Worm (Caenorhabditis elegans): Measurements from ENCODE around the gene ZC412.3.

ZC412.3 gene

ce11 chrV:14838130-14838529, 33.2 kb downstream of the ZC412.3 start:
- no peak for TF ChIP-seq tra-4 (tag; optimal IDR thresholded peaks at IDR 0.05)
- no peak for TF ChIP-seq F13C5.2 (tag; optimal IDR thresholded peaks at IDR 0.05)
- no peak for TF ChIP-seq sea-1 (GFP tag; conservative IDR thresholded peaks at IDR 0.05)
- no peak for TF ChIP-seq hmbx-1 (tag; optimal IDR thresholded peaks at IDR 0.05)
- no peak for TF ChIP-seq hnd-1 (tag; optimal IDR thresholded peaks at IDR 0.05)
- TF ChIP-seq ceh-13 (GFP tag; optimal IDR thresholded peaks at IDR 0.05), result no peak
- no peak for TF ChIP-seq flt-1 (GFP tag; IDR thresholded peaks at IDR 0.05)
- no peak for TF ChIP-seq hmg-4 (GFP tag; optimal IDR thresholded peaks at IDR 0.05)
- no peak for TF ChIP-seq ama-1 (optimal IDR thresholded peaks at IDR 0.05)
- TF ChIP-seq scrt-1 (GFP tag; IDR thresholded peaks at IDR 0.05), result no peak
- no peak for TF ChIP-seq tbx-37 (GFP tag; conservative IDR thresholded peaks at IDR 0.05)
- TF ChIP-seq B0310.2 (tag; optimal IDR thresholded peaks at IDR 0.05), result no peak
- TF ChIP-seq ceh-36 (tag; optimal IDR thresholded peaks at IDR 0.05), result no peak

- TF ChIP-seq tbx-37 (GFP tag; conservative IDR thresholded peaks at IDR 0.05), result no peak
- no peak for TF ChIP-seq tbx-11 (GFP tag; IDR thresholded peaks at IDR 0.05)
- TF ChIP-seq ets-7 (tag; optimal IDR thresholded peaks at IDR 0.05), result no peak
- TF ChIP-seq flt-1 (GFP tag; IDR thresholded peaks at IDR 0.05), result no peak
- no peak for TF ChIP-seq ceh-13 (GFP tag; optimal IDR thresholded peaks at IDR 0.05)
- TF ChIP-seq scrt-1 (GFP tag; IDR thresholded peaks at IDR 0.05), result no peak
- TF ChIP-seq ceh-36 (tag; optimal IDR thresholded peaks at IDR 0.05), result no peak
- no peak for TF ChIP-seq tra-4 (tag; optimal IDR thresholded peaks at IDR 0.05)
- no peak for TF ChIP-seq B0310.2 (tag; optimal IDR thresholded peaks at IDR 0.05)
- no peak for TF ChIP-seq hnd-1 (tag; optimal IDR thresholded peaks at IDR 0.05)
Measured at ce11 chrV:14835075-14835991, 36.0 kb downstream of the ZC412.3 start.

ce11 chrV:14833219-14833618, 38.1 kb downstream of the ZC412.3 start:
- TF ChIP-seq hmg-4 (GFP tag; optimal IDR thresholded peaks at IDR 0.05), result peak; percentile 25
- no peak for TF ChIP-seq flt-1 (GFP tag; IDR thresholded peaks at IDR 0.05)
- TF ChIP-seq B0310.2 (tag; optimal IDR thresholded peaks at IDR 0.05), result no peak
- TF ChIP-seq aly-1 (tag; optimal IDR thresholded peaks at IDR 0.05), result peak; percentile 39
- TF ChIP-seq ceh-36 (tag; optimal IDR thresholded peaks at IDR 0.05), result no peak
- peak; percentile 24 for TF ChIP-seq F13C5.2 (tag; optimal IDR thresholded peaks at IDR 0.05)

ce11 chrV:14832789-14833187, 38.6 kb downstream of the ZC412.3 start:
- TF ChIP-seq sea-1 (GFP tag; conservative IDR thresholded peaks at IDR 0.05), result no peak
- TF ChIP-seq hmg-4 (GFP tag; optimal IDR thresholded peaks at IDR 0.05), result no peak
- TF ChIP-seq tbx-37 (GFP tag; conservative IDR thresholded peaks at IDR 0.05), result no peak
- no peak for TF ChIP-seq pes-1 (GFP tag; IDR thresholded peaks at IDR 0.05)
- TF ChIP-seq flt-1 (GFP tag; IDR thresholded peaks at IDR 0.05), result no peak
- no peak for TF ChIP-seq ceh-13 (GFP tag; optimal IDR thresholded peaks at IDR 0.05)
- TF ChIP-seq ama-1 (optimal IDR thresholded peaks at IDR 0.05), result no peak
- TF ChIP-seq F13C5.2 (tag; optimal IDR thresholded peaks at IDR 0.05), result no peak
- TF ChIP-seq ets-7 (tag; optimal IDR thresholded peaks at IDR 0.05), result no peak
- TF ChIP-seq B0310.2 (tag; optimal IDR thresholded peaks at IDR 0.05), result no peak
- TF ChIP-seq hnd-1 (tag; optimal IDR thresholded peaks at IDR 0.05), result no peak
- no peak for TF ChIP-seq tra-4 (tag; optimal IDR thresholded peaks at IDR 0.05)

- TF ChIP-seq tra-4 (tag; optimal IDR thresholded peaks at IDR 0.05) (no peak), hmg-4 (GFP tag; optimal IDR thresholded peaks at IDR 0.05) (no peak), F13C5.2 (tag; optimal IDR thresholded peaks at IDR 0.05) (no peak), ceh-36 (tag; optimal IDR thresholded peaks at IDR 0.05) (no peak), sea-1 (GFP tag; conservative IDR thresholded peaks at IDR 0.05) (no peak), ceh-13 (GFP tag; optimal IDR thresholded peaks at IDR 0.05) (no peak), hnd-1 (tag; optimal IDR thresholded peaks at IDR 0.05) (no peak), pes-1 (GFP tag; IDR thresholded peaks at IDR 0.05) (no peak), hmbx-1 (tag; optimal IDR thresholded peaks at IDR 0.05) (no peak)
Measured at ce11 chrV:14832121-14832788, 39.1 kb downstream of the ZC412.3 start.

- TF ChIP-seq tbx-11 (GFP tag; IDR thresholded peaks at IDR 0.05), result no peak
- no peak for TF ChIP-seq ama-1 (optimal IDR thresholded peaks at IDR 0.05)
- no peak for TF ChIP-seq ceh-36 (tag; optimal IDR thresholded peaks at IDR 0.05)
- TF ChIP-seq hmbx-1 (tag; optimal IDR thresholded peaks at IDR 0.05), result no peak
- TF ChIP-seq pes-1 (GFP tag; IDR thresholded peaks at IDR 0.05), result no peak
- TF ChIP-seq tra-4 (tag; optimal IDR thresholded peaks at IDR 0.05), result no peak
Measured at ce11 chrV:14831460-14832120, 39.8 kb downstream of the ZC412.3 start.
